Worm (Caenorhabditis elegans): ENCODE results near the gene trxr-1.

Gene trxr-1

DNA sequence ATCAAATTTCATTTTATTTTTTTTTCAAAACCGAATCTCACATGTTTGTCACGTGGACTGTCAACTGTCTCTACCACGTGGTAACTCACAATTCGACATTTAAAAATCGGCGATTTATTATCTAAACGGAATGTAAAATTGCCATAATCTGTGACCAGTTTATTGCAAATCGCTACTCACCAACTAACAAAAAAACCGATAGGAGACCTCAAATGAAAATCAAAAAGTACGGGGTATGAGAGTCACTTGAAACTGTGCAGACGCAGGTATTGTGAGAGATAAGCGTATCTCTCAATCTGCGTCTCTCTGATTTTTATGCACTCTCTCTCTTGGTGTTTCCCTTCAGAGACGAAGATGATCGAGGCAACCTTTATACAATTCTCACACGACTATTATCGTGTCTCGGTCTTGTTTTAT is 36.0 kb downstream of the trxr-1 start (continued):
- TF ChIP-seq madf-9 (GFP tag; conservative IDR thresholded peaks at IDR 0.05) (no peak), daf-8 (GFP tag; IDR thresholded peaks at IDR 0.05) (no peak), ztf-11 (tag; optimal IDR thresholded peaks at IDR 0.05) (no peak), dve-1 (tag; optimal IDR thresholded peaks at IDR 0.05; ENCODE audit: insufficient read depth) (peak; percentile 93), daf-16 (GFP tag; optimal IDR thresholded peaks at IDR 0.05) (peak in 1 of 2 experiments; percentile 48), daf-16 (tag; optimal IDR thresholded peaks at IDR 0.05) (peak; percentile 88), spr-3 (GFP tag; optimal IDR thresholded peaks at IDR 0.05) (no peak), dmd-6 (GFP tag; IDR thresholded peaks at IDR 0.05) (peak; percentile 88), nhr-77 (tag; optimal IDR thresholded peaks at IDR 0.05) (peak; percentile 37), mdt-29 (GFP tag; IDR thresholded peaks at IDR 0.05) (0 out of 2 replicates have a peak, but pooled peaks have one; percentile 23), gei-8 (GFP tag; optimal IDR thresholded peaks at IDR 0.05) (peak; percentile 85), php-3 (GFP tag; IDR thresholded peaks at IDR 0.05) (peak; percentile 96), tra-1 (GFP tag; IDR thresholded peaks at IDR 0.05) (peak; percentile 65; the same call in 1 of the 2 replicates), arid-1 (GFP tag; conservative IDR thresholded peaks at IDR 0.05) (0 out of 2 replicates have a peak, but pooled peaks have one; percentile 4), zag-1 (tag; optimal IDR thresholded peaks at IDR 0.05) (no peak), lin-13 (GFP tag; optimal IDR thresholded peaks at IDR 0.05) (peak; percentile 24), D1046.2 (GFP tag; IDR thresholded peaks at IDR 0.05) (no peak), mdl-1 (tag; optimal IDR thresholded peaks at IDR 0.05) (peak in 1 of 2 experiments; percentile 85), zip-11 (GFP tag; IDR thresholded peaks at IDR 0.05) (no peak), jun-1 (tag; optimal IDR thresholded peaks at IDR 0.05) (peak; percentile 15), nhr-48 (tag; optimal IDR thresholded peaks at IDR 0.05) (peak; percentile 88), nhr-41 (GFP tag; IDR thresholded peaks at IDR 0.05) (no peak)

DNA sequence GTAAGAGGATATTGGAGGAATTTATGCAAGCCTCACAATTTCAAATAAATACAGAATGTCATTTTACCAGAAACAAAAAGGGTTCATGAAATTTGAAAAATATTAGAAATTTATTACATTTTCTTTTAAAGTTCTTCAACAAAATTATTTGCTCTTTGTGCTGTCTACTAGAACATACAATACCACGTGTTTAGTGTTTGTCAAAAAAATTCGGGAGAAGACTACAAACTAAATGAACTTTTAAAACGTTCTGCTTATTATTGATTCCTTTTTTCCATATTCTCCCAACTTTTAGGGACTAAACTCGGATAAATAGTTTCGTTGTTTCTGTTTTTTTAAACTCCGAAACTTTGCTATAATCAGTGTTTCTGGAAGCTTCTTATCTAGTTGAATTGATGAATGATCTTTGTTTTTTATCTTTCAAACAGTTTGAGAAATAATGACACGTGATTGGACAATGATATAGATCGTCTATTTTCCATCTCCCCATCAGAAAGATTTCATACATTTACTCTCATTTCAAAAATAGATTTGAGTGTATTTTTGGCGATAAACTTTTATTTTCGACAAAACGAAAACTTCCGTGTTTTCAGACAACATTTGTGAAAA is 37.0 kb downstream of the trxr-1 start:
- peak; percentile 15 for TF ChIP-seq nhr-48 (tag; optimal IDR thresholded peaks at IDR 0.05)
- TF ChIP-seq F49E8.2 (tag; optimal IDR thresholded peaks at IDR 0.05; ENCODE audit: borderline replicate concordance) = no peak
- TF ChIP-seq unc-62 (GFP tag; optimal IDR thresholded peaks at IDR 0.05 in 1 of 2) = peak in 1 of 2 experiments; percentile 33
- TF ChIP-seq unc-62 (tag; optimal IDR thresholded peaks at IDR 0.05) = no peak
- TF ChIP-seq zfp-3 (GFP tag; conservative IDR thresholded peaks at IDR 0.05) = 0 out of 2 replicates have a peak, but pooled peaks have one; percentile 20
- TF ChIP-seq daf-16 (GFP tag; optimal IDR thresholded peaks at IDR 0.05) = no peak
- TF ChIP-seq daf-16 (tag; optimal IDR thresholded peaks at IDR 0.05) = peak; percentile 71
- TF ChIP-seq ama-1 (optimal IDR thresholded peaks at IDR 0.05) = no peak
- TF ChIP-seq aha-1 (tag) = peak; percentile 54
- peak; percentile 71; the same call in 1 of the 2 replicates for TF ChIP-seq mdt-29 (GFP tag; IDR thresholded peaks at IDR 0.05)
- peak; percentile 66 for TF ChIP-seq hlh-11 (tag; optimal IDR thresholded peaks at IDR 0.05)
- peak; percentile 87 for TF ChIP-seq dve-1 (tag; optimal IDR thresholded peaks at IDR 0.05; ENCODE audit: insufficient read depth)
- TF ChIP-seq daf-19 (GFP tag; conservative IDR thresholded peaks at IDR 0.05) = no peak
- peak; percentile 30 for TF ChIP-seq nhr-77 (tag; optimal IDR thresholded peaks at IDR 0.05)
- TF ChIP-seq hlh-30 (tag; optimal IDR thresholded peaks at IDR 0.05; ENCODE audit: insufficient read depth) = peak; percentile 34
- peak; percentile 25 for TF ChIP-seq nhr-28 (tag; optimal IDR thresholded peaks at IDR 0.05)
- TF ChIP-seq dmd-6 (GFP tag; IDR thresholded peaks at IDR 0.05) = peak; percentile 49

DNA sequence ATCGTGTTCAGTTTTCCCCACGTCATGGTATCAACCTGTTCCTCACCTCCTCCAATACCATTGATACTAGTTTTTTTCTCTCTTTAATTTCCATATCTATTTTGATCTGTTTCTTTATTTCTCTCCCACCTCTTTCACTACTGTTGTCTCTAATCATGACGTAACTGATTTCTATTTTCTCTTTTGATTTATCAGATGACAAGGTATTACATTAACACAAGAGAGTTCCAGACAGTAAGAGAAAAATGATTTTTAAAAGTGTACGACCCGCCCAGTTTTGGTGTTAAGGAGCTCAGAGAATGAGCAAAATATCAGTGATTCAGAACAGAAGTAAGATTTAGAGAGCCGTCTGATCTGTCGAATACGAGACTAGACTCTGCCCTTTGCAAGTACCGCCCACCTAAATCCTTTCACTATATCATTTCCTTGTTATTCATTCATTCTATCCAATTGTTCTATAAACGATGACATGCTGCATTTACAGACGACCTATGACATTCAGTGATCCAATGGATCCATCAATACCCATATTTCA is 38.0 kb downstream of the trxr-1 start, which contains the start of gene nhr-105:
Gene nhr-105, plus strand, starts transcription at position 485 of the 535 bp plus-strand sequence.
- TF ChIP-seq dpl-1 (GFP tag; optimal IDR thresholded peaks at IDR 0.05) = no peak
- peak; percentile 39 for TF ChIP-seq nhr-102 (tag; optimal IDR thresholded peaks at IDR 0.05)
- TF ChIP-seq zip-2 (tag; optimal IDR thresholded peaks at IDR 0.05) = no peak
- TF ChIP-seq tra-1 (GFP tag; IDR thresholded peaks at IDR 0.05) = peak; percentile 62
- 0 out of 2 replicates have a peak, but pooled peaks have one; percentile 11 for TF ChIP-seq zfp-3 (GFP tag; conservative IDR thresholded peaks at IDR 0.05)
- TF ChIP-seq dve-1 (tag; optimal IDR thresholded peaks at IDR 0.05; ENCODE audit: insufficient read depth) = peak; percentile 88
- TF ChIP-seq Y105C5A.15 (GFP tag; IDR thresholded peaks at IDR 0.05) = no peak
- TF ChIP-seq Y48G9A.11 (GFP tag; IDR thresholded peaks at IDR 0.05) = no peak
- TF ChIP-seq egl-43 (GFP tag; IDR thresholded peaks at IDR 0.05) = no peak
- TF ChIP-seq dmd-9 (GFP tag; IDR thresholded peaks at IDR 0.05) = no peak
- no peak for TF ChIP-seq spr-1 (tag; optimal IDR thresholded peaks at IDR 0.05)
- TF ChIP-seq mdt-29 (GFP tag; IDR thresholded peaks at IDR 0.05) = no peak
- no peak for TF ChIP-seq gei-8 (GFP tag; optimal IDR thresholded peaks at IDR 0.05)
- no peak for TF ChIP-seq fos-1 (tag; optimal IDR thresholded peaks at IDR 0.05)
- no peak for TF ChIP-seq ceh-32 (tag; optimal IDR thresholded peaks at IDR 0.05; ENCODE audit: poor library complexity)
- TF ChIP-seq F26F4.8 (GFP tag; conservative IDR thresholded peaks at IDR 0.05) = no peak
- no peak for TF ChIP-seq vab-7 (GFP tag; IDR thresholded peaks at IDR 0.05)
- TF ChIP-seq mxl-3 (GFP tag; optimal IDR thresholded peaks at IDR 0.05) = no peak
- no peak for TF ChIP-seq ZK546.5 (tag; optimal IDR thresholded peaks at IDR 0.05)
- TF ChIP-seq hif-1 (tag; optimal IDR thresholded peaks at IDR 0.05) = no peak
